Worm (Caenorhabditis elegans): ENCODE measurements around the gene irld-63.

The irld-63 gene

ce11 chrII:2900248-2900647 is 30.3 kb upstream of the irld-63 start, which contains the start of gene ubc-26:
Gene ubc-26, minus strand, starts transcription at chrII:2900348.
- TF ChIP-seq B0310.2 (tag; optimal IDR thresholded peaks at IDR 0.05) (no peak), sea-1 (GFP tag; conservative IDR thresholded peaks at IDR 0.05) (no peak), tbx-37 (GFP tag; conservative IDR thresholded peaks at IDR 0.05) (no peak), tra-4 (tag; optimal IDR thresholded peaks at IDR 0.05) (no peak), hmbx-1 (tag; optimal IDR thresholded peaks at IDR 0.05) (no peak), ama-1 (optimal IDR thresholded peaks at IDR 0.05) (no peak), F13C5.2 (tag; optimal IDR thresholded peaks at IDR 0.05) (no peak), hnd-1 (tag; optimal IDR thresholded peaks at IDR 0.05) (no peak), ceh-13 (GFP tag; optimal IDR thresholded peaks at IDR 0.05) (no peak), pes-1 (GFP tag; IDR thresholded peaks at IDR 0.05) (no peak), hmg-4 (GFP tag; optimal IDR thresholded peaks at IDR 0.05) (no peak), ets-7 (tag; optimal IDR thresholded peaks at IDR 0.05) (no peak)

ce11 chrII:2901158-2901557 is 29.4 kb upstream of the irld-63 start:
- TF ChIP-seq scrt-1 (GFP tag; IDR thresholded peaks at IDR 0.05) (no peak), tbx-37 (GFP tag; conservative IDR thresholded peaks at IDR 0.05) (no peak), ceh-13 (GFP tag; optimal IDR thresholded peaks at IDR 0.05) (no peak), pes-1 (GFP tag; IDR thresholded peaks at IDR 0.05) (no peak), tra-4 (tag; optimal IDR thresholded peaks at IDR 0.05) (no peak), flt-1 (GFP tag; IDR thresholded peaks at IDR 0.05) (no peak), aly-1 (tag; optimal IDR thresholded peaks at IDR 0.05) (no peak), ets-7 (tag; optimal IDR thresholded peaks at IDR 0.05) (no peak), hnd-1 (tag; optimal IDR thresholded peaks at IDR 0.05) (no peak), tbx-11 (GFP tag; IDR thresholded peaks at IDR 0.05) (no peak), B0310.2 (tag; optimal IDR thresholded peaks at IDR 0.05) (no peak), sea-1 (GFP tag; conservative IDR thresholded peaks at IDR 0.05) (no peak), F13C5.2 (tag; optimal IDR thresholded peaks at IDR 0.05) (no peak)

ce11 chrII:2903748-2904147 is 26.8 kb upstream of the irld-63 start:
- TF ChIP-seq hmg-4 (GFP tag; optimal IDR thresholded peaks at IDR 0.05), result no peak
- no peak for TF ChIP-seq hmbx-1 (tag; optimal IDR thresholded peaks at IDR 0.05)
- TF ChIP-seq aly-1 (tag; optimal IDR thresholded peaks at IDR 0.05), result no peak
- TF ChIP-seq tbx-37 (GFP tag; conservative IDR thresholded peaks at IDR 0.05), result no peak
- TF ChIP-seq ets-7 (tag; optimal IDR thresholded peaks at IDR 0.05), result no peak
- no peak for TF ChIP-seq scrt-1 (GFP tag; IDR thresholded peaks at IDR 0.05)
- no peak for TF ChIP-seq B0310.2 (tag; optimal IDR thresholded peaks at IDR 0.05)
- no peak for TF ChIP-seq F13C5.2 (tag; optimal IDR thresholded peaks at IDR 0.05)
- TF ChIP-seq sea-1 (GFP tag; conservative IDR thresholded peaks at IDR 0.05), result no peak
- TF ChIP-seq ama-1 (optimal IDR thresholded peaks at IDR 0.05), result no peak
- TF ChIP-seq ceh-36 (tag; optimal IDR thresholded peaks at IDR 0.05), result no peak
- no peak for TF ChIP-seq hnd-1 (tag; optimal IDR thresholded peaks at IDR 0.05)
- TF ChIP-seq ceh-13 (GFP tag; optimal IDR thresholded peaks at IDR 0.05), result no peak
- TF ChIP-seq tra-4 (tag; optimal IDR thresholded peaks at IDR 0.05), result no peak
- no peak for TF ChIP-seq flt-1 (GFP tag; IDR thresholded peaks at IDR 0.05)
- no peak for TF ChIP-seq tbx-11 (GFP tag; IDR thresholded peaks at IDR 0.05)
- TF ChIP-seq pes-1 (GFP tag; IDR thresholded peaks at IDR 0.05), result no peak

- TF ChIP-seq hmbx-1 (tag; optimal IDR thresholded peaks at IDR 0.05) (no peak), flt-1 (GFP tag; IDR thresholded peaks at IDR 0.05) (no peak), B0310.2 (tag; optimal IDR thresholded peaks at IDR 0.05) (no peak), ets-7 (tag; optimal IDR thresholded peaks at IDR 0.05) (no peak), tbx-37 (GFP tag; conservative IDR thresholded peaks at IDR 0.05) (no peak), ama-1 (optimal IDR thresholded peaks at IDR 0.05) (no peak), aly-1 (tag; optimal IDR thresholded peaks at IDR 0.05) (no peak), F13C5.2 (tag; optimal IDR thresholded peaks at IDR 0.05) (no peak), hmg-4 (GFP tag; optimal IDR thresholded peaks at IDR 0.05) (no peak), ceh-36 (tag; optimal IDR thresholded peaks at IDR 0.05) (no peak), pes-1 (GFP tag; IDR thresholded peaks at IDR 0.05) (no peak), tbx-11 (GFP tag; IDR thresholded peaks at IDR 0.05) (no peak), tra-4 (tag; optimal IDR thresholded peaks at IDR 0.05) (no peak)
These were observed 17.0 kb upstream of the irld-63 start, which contains the start of gene ubc-15 for ce11 chrII:2913505-2913904. Gene ubc-15, minus strand, starts transcription at chrII:2913605.

ce11 chrII:2919074-2919857 is 11.3 kb upstream of the irld-63 start, which contains the start of the genes ncap-1 and Y110A2AR.1:
Gene ncap-1, minus strand, starts transcription at chrII:2919314.
Gene Y110A2AR.1, plus strand, starts transcription at chrII:2919710.
- TF ChIP-seq flt-1 (GFP tag; IDR thresholded peaks at IDR 0.05), result no peak
- no peak for TF ChIP-seq tra-4 (tag; optimal IDR thresholded peaks at IDR 0.05)
- TF ChIP-seq hmg-4 (GFP tag; optimal IDR thresholded peaks at IDR 0.05), result no peak
- no peak for TF ChIP-seq hnd-1 (tag; optimal IDR thresholded peaks at IDR 0.05)
- TF ChIP-seq tbx-37 (GFP tag; conservative IDR thresholded peaks at IDR 0.05), result no peak
- TF ChIP-seq ets-7 (tag; optimal IDR thresholded peaks at IDR 0.05), result no peak
- TF ChIP-seq tbx-11 (GFP tag; IDR thresholded peaks at IDR 0.05), result no peak
- no peak for TF ChIP-seq aly-1 (tag; optimal IDR thresholded peaks at IDR 0.05)
- no peak for TF ChIP-seq ceh-36 (tag; optimal IDR thresholded peaks at IDR 0.05)

ce11 chrII:2920234-2920633 is 10.3 kb upstream of the irld-63 start:
- TF ChIP-seq ceh-13 (GFP tag; optimal IDR thresholded peaks at IDR 0.05), result no peak
- no peak for TF ChIP-seq tra-4 (tag; optimal IDR thresholded peaks at IDR 0.05)
- no peak for TF ChIP-seq flt-1 (GFP tag; IDR thresholded peaks at IDR 0.05)
- TF ChIP-seq pes-1 (GFP tag; IDR thresholded peaks at IDR 0.05), result no peak
- TF ChIP-seq tbx-11 (GFP tag; IDR thresholded peaks at IDR 0.05), result no peak
- TF ChIP-seq B0310.2 (tag; optimal IDR thresholded peaks at IDR 0.05), result no peak
- no peak for TF ChIP-seq hmbx-1 (tag; optimal IDR thresholded peaks at IDR 0.05)
- TF ChIP-seq hmg-4 (GFP tag; optimal IDR thresholded peaks at IDR 0.05), result no peak
- no peak for TF ChIP-seq ama-1 (optimal IDR thresholded peaks at IDR 0.05)
- TF ChIP-seq aly-1 (tag; optimal IDR thresholded peaks at IDR 0.05), result no peak
- no peak for TF ChIP-seq tbx-37 (GFP tag; conservative IDR thresholded peaks at IDR 0.05)
